Fruit fly (Drosophila melanogaster) whole organism, embryonic: ENCODE results near the gene Mtr3.
A peak's percentile ranks its signal among the peaks of the same experiment; 100 is the strongest.

ENCODE experiments used
- Aef1 ChIP-seq: fragments of 200-800 bp; sonication (Bioruptor generic); IDR thresholded peaks from 3 replicates; pipeline ENCODE4 v1.3.6; 2022; ENCODE audit warnings: missing biosample characterization, missing genetic modification characterization
- CG10565 ChIP-seq: fragments of 200-800 bp; sonication (Bioruptor generic); optimal IDR thresholded peaks from 3 replicates; lab custom pipeline; 2016; ENCODE audit warnings: missing biosample characterization, mild to moderate bottlenecking, missing genetic modification characterization
- CG11456 ChIP-seq: fragments of 200-800 bp; sonication (Bioruptor generic); IDR thresholded peaks from 3 replicates; pipeline ENCODE4 v1.3.6; 2022; ENCODE audit warnings: missing biosample characterization, missing genetic modification characterization
- CG11504 ChIP-seq: fragments of 200-800 bp; sonication (Bioruptor generic); optimal IDR thresholded peaks from 3 replicates; lab custom pipeline; 2019; ENCODE audit warnings: missing biosample characterization, mild to moderate bottlenecking, missing genetic modification characterization, moderate library complexity
- CG11723 ChIP-seq: fragments of 200-800 bp; sonication (Bioruptor generic); optimal IDR thresholded peaks from 2 replicates; lab custom pipeline; 2017; ENCODE audit warnings: missing biosample characterization, mild to moderate bottlenecking, missing genetic modification characterization
- CG12942 ChIP-seq: fragments of 200-800 bp; sonication (Bioruptor generic); optimal IDR thresholded peaks from 3 replicates; lab custom pipeline; 2016; ENCODE audit warnings: missing biosample characterization, missing genetic modification characterization
- CG13287 ChIP-seq: fragments of 200-800 bp; sonication (Bioruptor generic); IDR thresholded peaks from 2 replicates; pipeline ENCODE4 v1.3.6; 2022; ENCODE audit warnings: missing biosample characterization, missing genetic modification characterization; ENCODE audit not compliant: partially characterized antibody
- CG13424 ChIP-seq: fragments of 200-800 bp; sonication (Bioruptor generic); optimal IDR thresholded peaks from 2 replicates; lab custom pipeline; 2019; ENCODE audit warnings: missing biosample characterization, mild to moderate bottlenecking, missing genetic modification characterization, moderate library complexity
- CG13775 ChIP-seq: fragments of 200-800 bp; sonication (Bioruptor generic); optimal IDR thresholded peaks from 3 replicates; lab custom pipeline; 2017; ENCODE audit warnings: missing biosample characterization, mild to moderate bottlenecking, missing genetic modification characterization
- CG15269 ChIP-seq: fragments of 200-800 bp; sonication (Bioruptor generic); optimal IDR thresholded peaks from 2 replicates; lab custom pipeline; 2018; ENCODE audit warnings: missing biosample characterization, mild to moderate bottlenecking, missing genetic modification characterization, moderate library complexity
- CG15696 ChIP-seq: fragments of 200-800 bp; sonication (Bioruptor generic); optimal IDR thresholded peaks from 2 replicates; lab custom pipeline; 2019; ENCODE audit warnings: missing biosample characterization, mild to moderate bottlenecking, missing genetic modification characterization, moderate library complexity
- CG30020 ChIP-seq: fragments of 200-800 bp; optimal IDR thresholded peaks from 2 replicates; lab custom pipeline; 2019; ENCODE audit warnings: missing biosample characterization, mild to moderate bottlenecking, missing genetic modification characterization, moderate library complexity
- CG34224 ChIP-seq: fragments of 200-800 bp; sonication (Bioruptor generic); IDR thresholded peaks from 3 replicates; pipeline ENCODE4 v1.3.6; 2022; ENCODE audit warnings: missing biosample characterization, missing genetic modification characterization; ENCODE audit not compliant: partially characterized antibody
- CG3847 ChIP-seq: fragments of 200-800 bp; sonication (Bioruptor generic); IDR thresholded peaks from 2 replicates; pipeline ENCODE4 v1.3.6; 2022; ENCODE audit warnings: missing biosample characterization, missing genetic modification characterization
- CG7928 ChIP-seq: fragments of 200-800 bp; sonication (Bioruptor generic); optimal IDR thresholded peaks from 2 replicates; lab custom pipeline; 2017; ENCODE audit warnings: missing biosample characterization, mild to moderate bottlenecking, missing genetic modification characterization
- CG7987 ChIP-seq: fragments of 200-800 bp; sonication (Bioruptor generic); optimal IDR thresholded peaks from 2 replicates; lab custom pipeline; 2018; ENCODE audit warnings: missing biosample characterization, mild to moderate bottlenecking, missing genetic modification characterization, moderate library complexity
- Doc2 ChIP-seq: fragments of 200-800 bp; sonication (Bioruptor generic); IDR thresholded peaks from 2 replicates; pipeline ENCODE4 v1.3.6; 2022; ENCODE audit warnings: missing biosample characterization, missing genetic modification characterization
- HmgD ChIP-seq: fragments of 200-800 bp; sonication (Bioruptor generic); optimal IDR thresholded peaks from 3 replicates; lab custom pipeline; 2016; ENCODE audit warnings: missing biosample characterization, missing genetic modification characterization
- Hmr ChIP-seq: fragments of 200-800 bp; sonication (Bioruptor generic); optimal IDR thresholded peaks from 3 replicates; lab custom pipeline; 2017; ENCODE audit warnings: mild to moderate bottlenecking, missing biosample characterization, missing genetic modification reagents, missing genetic modification characterization
- Lpt ChIP-seq: fragments of >200 bp; optimal IDR thresholded peaks from 2 replicates; lab custom pipeline; 2018; ENCODE audit warnings: missing biosample characterization, missing genetic modification characterization
- MBD-R2 ChIP-seq: fragments of 200-800 bp; sonication (Bioruptor generic); IDR thresholded peaks from 2 replicates; pipeline ENCODE4 v1.3.6; 2022; ENCODE audit warnings: missing biosample characterization, missing genetic modification characterization
- Side ChIP-seq: fragments of 200-800 bp; sonication (Bioruptor generic); optimal IDR thresholded peaks from 2 replicates; lab custom pipeline; 2016; ENCODE audit warnings: missing biosample characterization, missing genetic modification characterization
- Sox102F ChIP-seq: fragments of 200-800 bp; sonication (Bioruptor generic); optimal IDR thresholded peaks from 2 replicates; lab custom pipeline; 2018; ENCODE audit warnings: missing biosample characterization, mild to moderate bottlenecking, missing genetic modification characterization, moderate library complexity
- Trl ChIP-seq, 3 experiments: fragments of >200 bp in 2 of 3; fragments of 200-800 bp in 1 of 3; sonication (Bioruptor generic) in 1 of 3; optimal IDR thresholded peaks; 2 replicates in 1 of 3; 3 replicates in 2 of 3; lab custom pipeline; 2016 to 2017; ENCODE audit warnings: missing biosample characterization in 1 of 3, missing genetic modification characterization in 1 of 3
- al ChIP-seq: fragments of 200-800 bp; sonication (Bioruptor generic); IDR thresholded peaks from 2 replicates; pipeline ENCODE4 v1.3.6; 2022; ENCODE audit warnings: missing biosample characterization, missing genetic modification characterization
- ap ChIP-seq: fragments of 200-800 bp; sonication (Bioruptor generic); IDR thresholded peaks from 2 replicates; pipeline ENCODE4 v1.3.6; 2022; ENCODE audit warnings: missing biosample characterization, missing genetic modification characterization
- ash1 ChIP-seq: fragments of 200-800 bp; sonication (Bioruptor generic); optimal IDR thresholded peaks from 2 replicates; lab custom pipeline; 2018; ENCODE audit warnings: missing biosample characterization, mild to moderate bottlenecking, missing genetic modification characterization
- bbx ChIP-seq: fragments of 200-800 bp; sonication (Bioruptor generic); IDR thresholded peaks from 2 replicates; pipeline ENCODE4 v1.3.6; 2022; ENCODE audit warnings: missing biosample characterization, missing genetic modification characterization; ENCODE audit not compliant: partially characterized antibody
- bcd ChIP-seq: fragments of 200-800 bp; sonication (Bioruptor generic); optimal IDR thresholded peaks from 2 replicates; lab custom pipeline; 2017; ENCODE audit warnings: missing biosample characterization, mild to moderate bottlenecking, missing genetic modification characterization
- cad ChIP-seq: fragments of >200 bp; optimal IDR thresholded peaks from 2 replicates; lab custom pipeline; 2017; ENCODE audit warnings: missing biosample characterization, missing genetic modification characterization
- cg ChIP-seq: fragments of 200-800 bp; sonication (Bioruptor generic); optimal IDR thresholded peaks from 3 replicates; lab custom pipeline; 2019; ENCODE audit warnings: missing biosample characterization, mild to moderate bottlenecking, missing genetic modification characterization, moderate library complexity
- ci ChIP-seq: fragments of 200-800 bp; sonication (Bioruptor generic); IDR thresholded peaks from 3 replicates; pipeline ENCODE4 v1.3.6; 2022; ENCODE audit warnings: missing biosample characterization, missing genetic modification characterization
- cwo ChIP-seq: fragments of 200-800 bp; sonication (Bioruptor generic); optimal IDR thresholded peaks from 3 replicates; lab custom pipeline; 2017; ENCODE audit warnings: missing biosample characterization, missing genetic modification characterization, mild to moderate bottlenecking, moderate library complexity, missing genetic modification reagents
- dati ChIP-seq: fragments of 200-800 bp; sonication (Bioruptor generic); IDR thresholded peaks from 2 replicates; pipeline ENCODE4 v1.3.6; 2022; ENCODE audit warnings: missing biosample characterization, missing genetic modification characterization
- dysf ChIP-seq: fragments of 200-800 bp; sonication (Bioruptor generic); IDR thresholded peaks from 3 replicates; pipeline ENCODE4 v1.3.6; 2022; ENCODE audit warnings: missing biosample characterization, missing genetic modification characterization
- fd3F ChIP-seq: fragments of 200-800 bp; sonication (Bioruptor generic); optimal IDR thresholded peaks from 2 replicates; lab custom pipeline; 2018; ENCODE audit warnings: missing biosample characterization, mild to moderate bottlenecking, missing genetic modification characterization, moderate library complexity
- ftz-f1 ChIP-seq: fragments of 200-800 bp; sonication (Bioruptor generic); optimal IDR thresholded peaks from 2 replicates; lab custom pipeline; 2016; ENCODE audit warnings: missing biosample characterization, missing genetic modification characterization
- gsb ChIP-seq: fragments of 200-800 bp; sonication (Bioruptor generic); IDR thresholded peaks from 2 replicates; pipeline ENCODE4 v1.3.6; 2022; ENCODE audit warnings: missing biosample characterization, missing genetic modification characterization
- lbe ChIP-seq: fragments of 200-800 bp; sonication (Bioruptor generic); optimal IDR thresholded peaks from 2 replicates; lab custom pipeline; 2016; ENCODE audit warnings: missing biosample characterization, mild to moderate bottlenecking, missing genetic modification characterization
- lilli ChIP-seq: fragments of 200-800 bp; sonication (Bioruptor generic); optimal IDR thresholded peaks from 3 replicates; lab custom pipeline; 2016; ENCODE audit warnings: missing biosample characterization, missing genetic modification characterization
- luna ChIP-seq: fragments of 200-800 bp; sonication (Bioruptor generic); optimal IDR thresholded peaks from 2 replicates; lab custom pipeline; 2016; ENCODE audit warnings: missing biosample characterization, missing genetic modification characterization
- nom ChIP-seq: fragments of 200-800 bp; sonication (Bioruptor generic); optimal IDR thresholded peaks from 2 replicates; lab custom pipeline; 2017; ENCODE audit warnings: missing biosample characterization, missing genetic modification characterization, mild to moderate bottlenecking, moderate library complexity, missing genetic modification reagents
- org-1 ChIP-seq: fragments of 200-800 bp; sonication (Bioruptor generic); optimal IDR thresholded peaks from 2 replicates; lab custom pipeline; 2017; ENCODE audit warnings: missing biosample characterization, missing genetic modification characterization
- psq ChIP-seq: fragments of 200-800 bp; sonication (Bioruptor generic); optimal IDR thresholded peaks from 2 replicates; lab custom pipeline; 2017; ENCODE audit warnings: missing biosample characterization, missing genetic modification characterization
- sc ChIP-seq, 3 experiments: fragments of >200 bp in 2 of 3; fragments of 200-800 bp in 1 of 3; sonication (Bioruptor generic) in 1 of 3; optimal IDR thresholded peaks; 2 replicates in 2 of 3; 3 replicates in 1 of 3; lab custom pipeline; 2017; ENCODE audit warnings: mild to moderate bottlenecking in 1 of 3, missing biosample characterization in 1 of 3, missing genetic modification characterization in 1 of 3, missing genetic modification reagents in 1 of 3
- slbo ChIP-seq: fragments of 200-800 bp; sonication (Bioruptor generic); IDR thresholded peaks from 2 replicates; pipeline ENCODE4 v1.3.6; 2022; ENCODE audit warnings: missing biosample characterization, missing genetic modification characterization
- wek ChIP-seq: fragments of 200-800 bp; sonication (Bioruptor generic); optimal IDR thresholded peaks from 3 replicates; lab custom pipeline; 2018; ENCODE audit warnings: missing biosample characterization, mild to moderate bottlenecking, missing genetic modification characterization, moderate library complexity
- zen ChIP-seq: fragments of 200-800 bp; sonication (Bioruptor generic); optimal IDR thresholded peaks from 3 replicates; lab custom pipeline; 2018; ENCODE audit warnings: missing biosample characterization, mild to moderate bottlenecking, missing genetic modification characterization, moderate library complexity

Mtr3 gene

dm6 chr3L:19870843-19871666 is 42.5 kb downstream of the Mtr3 start, which contains the start of the genes Rab8 and Usp32 (continued):
- TF ChIP-seq dati (GFP tag; lab: Robert Waterston, UW) (no peak), Aef1 (GFP tag; lab: Robert Waterston, UW) (no peak), Side (peak; percentile 63), CG34224 (peak; percentile 86), ci (GFP tag; lab: Robert Waterston, UW) (peak; percentile 74; the same call in 2 of the 3 replicates), CG3847 (GFP tag; lab: Robert Waterston, UW) (peak; percentile 88), CG10565 (GFP tag; lab: Kevin White, UChicago) (no peak), ash1 (peak; percentile 79), cg (GFP tag; lab: Kevin White, UChicago) (peak; percentile 61), Lpt (GFP tag; lab: Kevin White, UChicago) (no peak), al (GFP tag; lab: Robert Waterston, UW) (peak; percentile 33; the same call in 1 of the 2 replicates), CG13775 (GFP tag; lab: Kevin White, UChicago) (peak; percentile 40), zen (tag; lab: Kevin White, UChicago) (peak; percentile 93), luna (peak; percentile 55), CG15696 (peak; percentile 9), CG7987 (GFP tag; lab: Kevin White, UChicago) (peak; percentile 67), CG15269 (tag; lab: Kevin White, UChicago) (no peak), Doc2 (GFP tag; lab: Robert Waterston, UW) (no peak), MBD-R2 (peak; percentile 97), ftz-f1 (peak; percentile 52), CG11456 (GFP tag; lab: Robert Waterston, UW) (peak; percentile 78), sc (optimal IDR thresholded peaks at IDR 0.05; lab: Kevin White, UChicago) (no peak), sc (GFP tag; optimal IDR thresholded peaks at IDR 0.05; lab: Kevin White, UChicago) (peak; percentile 18), Sox102F (GFP tag; lab: Kevin White, UChicago) (no peak), lbe (GFP tag; lab: Kevin White, UChicago) (peak; percentile 77), CG13424 (tag; lab: Kevin White, UChicago) (peak; percentile 28), Hmr (GFP tag; lab: Kevin White, UChicago) (peak; percentile 78), CG7928 (GFP tag; lab: Kevin White, UChicago) (peak; percentile 8), dysf (GFP tag; lab: Robert Waterston, UW) (no peak), bbx (GFP tag; lab: Robert Waterston, UW) (peak; percentile 90), CG11723 (GFP tag; lab: Kevin White, UChicago) (peak; percentile 33), bcd (GFP tag; lab: Kevin White, UChicago) (no peak), Trl (optimal IDR thresholded peaks at IDR 0.05; lab: Kevin White, UChicago) (peak in 1 of 2 experiments; percentile 24), Trl (GFP tag; optimal IDR thresholded peaks at IDR 0.05; lab: Kevin White, UChicago) (peak; percentile 72), org-1 (GFP tag; lab: Kevin White, UChicago) (no peak), CG30020 (tag; lab: Kevin White, UChicago) (peak; percentile 63), cwo (GFP tag; lab: Kevin White, UChicago) (no peak), HmgD (peak; percentile 73), CG12942 (peak; percentile 50), psq (GFP tag; lab: Kevin White, UChicago) (peak; percentile 82), ap (GFP tag; lab: Robert Waterston, UW) (no peak), nom (GFP tag; lab: Kevin White, UChicago) (peak; percentile 46), wek (GFP tag; lab: Kevin White, UChicago) (peak; percentile 35), gsb (no peak), fd3F (peak; percentile 22), cad (no peak), CG11504 (tag; lab: Kevin White, UChicago) (no peak), CG13287 (GFP tag; lab: Robert Waterston, UW) (peak; percentile 89), lilli (GFP tag; lab: Kevin White, UChicago) (peak; percentile 81), slbo (peak; percentile 71)
